Worm (Caenorhabditis elegans) whole organism, late embryonic: ENCODE measurements around the gene bckd-1A.

Experiments used
- K02D7.2 ChIP-seq: sonication (generic microtip); optimal IDR thresholded peaks from 2 replicates; lab custom pipeline; 2017; ENCODE audit warnings: mild to moderate bottlenecking, missing genetic modification characterization, missing compliant biosample characterization
- ama-1 ChIP-seq: fragments of 150-350 bp; optimal IDR thresholded peaks from 2 replicates; lab custom pipeline; 2014
- ceh-2 ChIP-seq: sonication (generic microtip); optimal IDR thresholded peaks from 2 replicates; lab custom pipeline; 2016; ENCODE audit warnings: missing genotype, missing genetic modification characterization, missing compliant biosample characterization
- ceh-22 ChIP-seq: sonication (generic microtip); optimal IDR thresholded peaks from 2 replicates; lab custom pipeline; 2017; ENCODE audit warnings: missing biosample characterization, missing genetic modification characterization
- fkh-6 ChIP-seq: sonication (generic microtip); optimal IDR thresholded peaks from 2 replicates; lab custom pipeline; 2016; ENCODE audit warnings: missing genetic modification characterization, missing compliant biosample characterization
- hlh-6 ChIP-seq: sonication (generic microtip); optimal IDR thresholded peaks from 2 replicates; lab custom pipeline; 2016; ENCODE audit warnings: missing genotype, missing genetic modification characterization, missing compliant biosample characterization
- mec-3 ChIP-seq: sonication (generic microtip); optimal IDR thresholded peaks from 2 replicates; lab custom pipeline; 2016; ENCODE audit warnings: borderline replicate concordance, missing genetic modification characterization, missing compliant biosample characterization
- nhr-11 ChIP-seq: fragments of 150-350 bp; optimal IDR thresholded peaks from 2 replicates; lab custom pipeline; 2014; ENCODE audit warnings: missing biosample characterization, missing genetic modification characterization
- nhr-232 ChIP-seq: sonication (generic microtip); optimal IDR thresholded peaks from 2 replicates; lab custom pipeline; 2016; ENCODE audit warnings: missing genetic modification characterization, missing compliant biosample characterization
- pag-3 ChIP-seq: sonication (generic microtip); optimal IDR thresholded peaks from 2 replicates; lab custom pipeline; 2016; ENCODE audit warnings: missing compliant biosample characterization, missing genetic modification characterization, borderline replicate concordance
- pha-4 ChIP-seq: fragments of 150-350 bp; optimal IDR thresholded peaks from 2 replicates; lab custom pipeline; 2018; ENCODE audit warnings: missing biosample characterization, missing genetic modification reagents, missing genetic modification characterization
- sox-2 ChIP-seq: fragments of 200-800 bp; sonication (Bioruptor generic); IDR thresholded peaks from 2 replicates; pipeline ENCODE4 v1.3.6; 2022; ENCODE audit warnings: missing genetic modification reagents, missing genetic modification characterization, missing compliant biosample characterization
- unc-86 ChIP-seq: sonication (generic microtip); optimal IDR thresholded peaks from 2 replicates; lab custom pipeline; 2016; ENCODE audit warnings: missing genetic modification characterization, missing compliant biosample characterization

ce11 chrIII:12967437-12968043 lies 4.8 kb downstream of the bckd-1A start:
- no peak for TF ChIP-seq hlh-6
- TF ChIP-seq ama-1 (lab: Kevin White, UChicago), result no peak
- no peak for TF ChIP-seq ceh-2 (tag; lab: Kevin White, UChicago)
- no peak for TF ChIP-seq pag-3 (tag; lab: Kevin White, UChicago)
- no peak for TF ChIP-seq nhr-11 (tag; lab: Kevin White, UChicago)
- TF ChIP-seq mec-3 (tag; lab: Kevin White, UChicago), result no peak
- TF ChIP-seq unc-86 (tag; lab: Kevin White, UChicago), result no peak
- TF ChIP-seq ceh-22 (tag; lab: Kevin White, UChicago), result no peak
- TF ChIP-seq pha-4 (tag; lab: Kevin White, UChicago), result no peak
- TF ChIP-seq sox-2 (GFP tag; lab: Robert Waterston, UW), result no peak
- no peak for TF ChIP-seq fkh-6 (tag; lab: Kevin White, UChicago)
- TF ChIP-seq nhr-232, result no peak
- TF ChIP-seq K02D7.2 (tag; lab: Kevin White, UChicago), result no peak
